Fruit fly (Drosophila melanogaster) Kc167 (cell line): Measurements from ENCODE around the gene Sox21b.

Experiments
- Myc ChIP-seq: fragments of >200 bp; optimal IDR thresholded peaks from 2 replicates; lab custom pipeline; 2017; ENCODE audit warnings: missing external identifiers
- Sin3A ChIP-seq: fragments of >200 bp; optimal IDR thresholded peaks from 2 replicates; lab custom pipeline; 2018; ENCODE audit warnings: missing external identifiers
- h ChIP-seq: fragments of >200 bp; optimal IDR thresholded peaks from 3 replicates; lab custom pipeline; 2018; ENCODE audit warnings: missing external identifiers
- insv ChIP-seq: fragments of >200 bp; optimal IDR thresholded peaks from 3 replicates; lab custom pipeline; 2018; ENCODE audit warnings: missing external identifiers
- psq ChIP-seq: fragments of >200 bp; optimal IDR thresholded peaks from 2 replicates; lab custom pipeline; 2017; ENCODE audit warnings: missing external identifiers
- ttk ChIP-seq: sonication (Bioruptor generic); optimal IDR thresholded peaks from 2 replicates; lab custom pipeline; 2017; ENCODE audit warnings: missing external identifiers

The Sox21b gene

DNA sequence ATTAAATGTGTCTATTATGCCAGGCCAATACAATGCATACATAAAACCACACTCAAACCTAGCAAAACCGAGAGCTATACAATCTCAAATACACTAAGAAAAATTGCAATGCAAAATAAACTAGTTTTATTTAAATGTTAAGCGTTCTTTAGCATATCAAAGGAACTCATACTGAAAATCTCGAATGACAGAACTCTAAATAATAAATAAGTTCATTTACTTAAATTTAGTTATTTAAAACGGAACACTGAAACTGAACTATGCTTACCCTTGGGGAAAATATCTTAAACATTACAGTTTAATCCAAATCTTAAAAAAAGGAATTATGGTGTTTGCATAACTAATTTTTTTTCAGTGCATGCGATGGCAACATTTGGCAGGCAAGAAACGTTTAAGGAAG is 44.9 kb downstream of the Sox21b start:
- TF ChIP-seq insv (lab: Kevin White, UChicago) (no peak), Myc (no peak), Sin3A (lab: Kevin White, UChicago) (no peak), h (lab: Kevin White, UChicago) (no peak), psq (lab: Kevin White, UChicago) (no peak), ttk (lab: Kevin White, UChicago) (no peak)

DNA sequence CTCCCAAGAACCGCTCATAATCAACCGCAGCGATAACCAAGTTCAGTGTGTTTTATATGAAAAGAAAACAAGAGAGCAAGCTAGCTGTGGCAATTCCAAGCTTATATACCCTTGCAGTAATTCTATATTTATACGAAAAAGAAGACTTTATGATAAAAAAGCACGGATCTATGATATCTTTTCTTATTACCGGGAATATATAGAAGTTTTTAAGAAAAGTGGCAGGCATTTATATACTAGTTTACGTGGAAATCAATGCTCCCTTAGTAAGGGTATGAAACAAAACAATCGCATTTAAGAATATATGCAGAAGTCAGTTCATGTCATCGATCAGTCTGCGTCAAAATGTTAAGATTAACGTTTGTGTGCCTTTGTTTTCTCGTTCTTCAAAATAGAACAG is 47.8 kb downstream of the Sox21b start, which contains the start of gene CG8100:
TSS of gene CG8100 (plus strand) at position 333 of the 400 bp plus-strand sequence.
- TF ChIP-seq Sin3A (lab: Kevin White, UChicago) = no peak

DNA sequence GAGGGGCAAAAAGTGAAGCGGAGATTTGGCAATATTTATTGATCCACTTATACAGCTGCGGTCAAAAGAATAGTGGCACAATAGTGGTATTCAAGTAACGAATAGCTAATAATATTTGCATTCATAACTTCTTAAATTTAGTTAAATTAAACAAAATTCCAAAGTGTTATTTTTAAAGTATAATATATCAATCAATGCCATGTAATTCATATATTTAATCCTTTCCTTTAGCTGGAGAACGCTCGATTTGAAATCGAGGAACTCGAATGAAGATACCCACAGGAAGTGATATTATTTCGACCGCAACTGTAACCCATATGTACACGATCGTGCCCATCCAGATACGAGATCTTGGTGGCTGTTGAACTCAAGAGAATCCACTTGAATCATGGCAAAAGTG is 51.9 kb downstream of the Sox21b start:
- TF ChIP-seq ttk (lab: Kevin White, UChicago) (no peak), insv (lab: Kevin White, UChicago) (no peak), h (lab: Kevin White, UChicago) (no peak), psq (lab: Kevin White, UChicago) (no peak), Sin3A (lab: Kevin White, UChicago) (no peak), Myc (no peak)

DNA sequence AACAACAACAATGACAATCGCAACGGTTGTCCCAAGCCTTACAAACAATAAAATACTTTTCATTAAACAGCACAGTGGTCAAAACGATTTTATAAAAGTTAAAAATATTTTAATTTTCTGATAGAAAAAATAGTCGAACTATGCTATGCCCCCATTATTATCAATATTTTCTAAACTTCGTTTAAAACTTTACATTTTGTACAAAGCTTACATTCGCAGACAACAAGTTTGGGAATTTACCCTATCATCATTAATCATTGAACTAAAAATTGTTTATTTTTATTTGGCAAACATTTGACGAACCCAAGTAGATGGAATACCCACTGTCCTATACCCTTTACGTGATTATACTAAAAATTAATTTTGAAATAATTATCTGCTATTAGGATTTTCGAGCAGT is 52.9 kb downstream of the Sox21b start:
- TF ChIP-seq Sin3A (lab: Kevin White, UChicago) = no peak
- TF ChIP-seq insv (lab: Kevin White, UChicago) = no peak
- no peak for TF ChIP-seq ttk (lab: Kevin White, UChicago)
- no peak for TF ChIP-seq Myc
- TF ChIP-seq psq (lab: Kevin White, UChicago) = no peak

DNA sequence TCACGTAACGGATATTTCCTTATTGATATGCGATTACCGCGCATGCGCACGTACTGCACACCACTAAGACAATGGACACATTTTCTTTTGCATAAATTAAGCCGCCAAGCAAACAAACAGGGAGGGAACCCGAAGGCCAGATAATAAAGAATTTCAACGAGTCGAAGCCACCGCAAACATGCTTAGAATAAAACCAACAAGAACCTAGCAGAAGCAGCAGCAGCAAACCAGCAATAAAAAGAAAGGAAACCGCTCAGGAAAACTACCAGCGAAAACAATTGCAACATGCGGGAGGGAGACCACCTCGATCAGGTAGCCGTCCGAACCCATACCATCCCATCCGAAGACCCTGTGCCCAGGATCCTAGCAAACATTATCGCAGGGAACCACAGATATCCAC is 54.6 kb downstream of the Sox21b start:
- TF ChIP-seq insv (lab: Kevin White, UChicago) (no peak), h (lab: Kevin White, UChicago) (no peak), Sin3A (lab: Kevin White, UChicago) (no peak), psq (lab: Kevin White, UChicago) (no peak), Myc (no peak), ttk (lab: Kevin White, UChicago) (no peak)

DNA sequence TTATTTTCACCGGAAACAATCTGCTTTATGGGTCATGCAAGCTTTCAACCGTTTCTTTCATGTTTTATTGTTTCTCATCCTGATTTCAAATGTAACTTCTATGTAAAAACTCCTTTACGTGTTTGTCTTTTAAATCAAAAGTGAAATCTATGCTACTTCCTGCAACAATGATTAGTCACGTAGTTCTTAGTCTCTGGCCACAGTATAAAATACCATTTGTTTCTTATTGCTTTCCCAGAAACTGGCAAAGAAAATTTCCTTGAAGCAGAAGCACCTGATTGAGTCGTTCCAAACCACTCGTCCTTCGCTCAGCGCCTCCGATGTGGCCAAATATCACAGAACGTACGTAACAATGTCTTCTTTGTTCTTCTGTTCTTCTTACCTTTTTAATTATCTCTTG is 55.7 kb downstream of the Sox21b start, which contains the start of gene btl:
TSS of gene btl (plus strand) at position 301 of the 400 bp plus-strand sequence.
- TF ChIP-seq h (lab: Kevin White, UChicago) (no peak), Sin3A (lab: Kevin White, UChicago) (no peak), ttk (lab: Kevin White, UChicago) (no peak), psq (lab: Kevin White, UChicago) (no peak)

DNA sequence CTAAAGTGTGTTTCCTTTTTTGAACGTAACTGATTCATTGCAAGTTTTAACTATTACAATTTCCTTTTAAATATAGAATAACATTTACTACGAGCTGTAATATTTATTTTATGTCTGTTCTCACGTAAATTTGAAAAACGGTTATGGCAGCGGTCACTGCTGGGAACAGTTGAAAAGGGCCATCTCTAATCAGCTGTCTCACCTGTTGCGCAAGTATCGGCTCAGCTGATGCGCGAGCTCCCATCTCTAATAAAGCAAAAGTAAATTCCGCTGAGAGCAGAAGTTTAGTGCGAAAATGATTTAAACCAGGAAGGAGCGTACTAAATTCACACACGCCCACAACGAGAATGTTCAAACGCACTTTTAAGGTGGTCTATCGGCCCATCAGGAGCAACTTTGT is 59.5 kb downstream of the Sox21b start, which contains the start of gene Pex1:
TSS of gene Pex1 (plus strand) at position 272 of the 400 bp plus-strand sequence.
- TF ChIP-seq Sin3A (lab: Kevin White, UChicago) (no peak), Myc (no peak), h (lab: Kevin White, UChicago) (no peak), insv (lab: Kevin White, UChicago) (no peak), ttk (lab: Kevin White, UChicago) (no peak), psq (lab: Kevin White, UChicago) (no peak)

DNA sequence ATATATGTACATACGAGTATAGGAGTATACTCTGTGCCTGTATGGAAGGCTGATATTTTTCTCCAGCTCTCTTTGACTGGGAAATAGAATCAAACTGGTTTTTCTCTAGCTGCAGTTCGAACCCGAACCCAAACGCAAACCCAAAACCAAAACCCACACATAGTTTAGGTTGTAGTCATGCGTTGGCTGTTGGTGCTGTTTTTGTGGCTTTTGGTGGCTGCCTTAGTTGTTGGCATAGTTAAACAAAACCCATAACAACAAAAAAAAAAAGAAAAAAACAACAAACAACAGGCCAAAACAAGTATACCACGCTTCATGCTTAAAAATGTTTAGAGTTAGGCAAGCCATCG is 67.1 kb downstream of the Sox21b start:
- TF ChIP-seq psq (lab: Kevin White, UChicago) (no peak), ttk (lab: Kevin White, UChicago) (no peak), h (lab: Kevin White, UChicago) (no peak), Myc (no peak), insv (lab: Kevin White, UChicago) (no peak), Sin3A (lab: Kevin White, UChicago) (no peak)

DNA sequence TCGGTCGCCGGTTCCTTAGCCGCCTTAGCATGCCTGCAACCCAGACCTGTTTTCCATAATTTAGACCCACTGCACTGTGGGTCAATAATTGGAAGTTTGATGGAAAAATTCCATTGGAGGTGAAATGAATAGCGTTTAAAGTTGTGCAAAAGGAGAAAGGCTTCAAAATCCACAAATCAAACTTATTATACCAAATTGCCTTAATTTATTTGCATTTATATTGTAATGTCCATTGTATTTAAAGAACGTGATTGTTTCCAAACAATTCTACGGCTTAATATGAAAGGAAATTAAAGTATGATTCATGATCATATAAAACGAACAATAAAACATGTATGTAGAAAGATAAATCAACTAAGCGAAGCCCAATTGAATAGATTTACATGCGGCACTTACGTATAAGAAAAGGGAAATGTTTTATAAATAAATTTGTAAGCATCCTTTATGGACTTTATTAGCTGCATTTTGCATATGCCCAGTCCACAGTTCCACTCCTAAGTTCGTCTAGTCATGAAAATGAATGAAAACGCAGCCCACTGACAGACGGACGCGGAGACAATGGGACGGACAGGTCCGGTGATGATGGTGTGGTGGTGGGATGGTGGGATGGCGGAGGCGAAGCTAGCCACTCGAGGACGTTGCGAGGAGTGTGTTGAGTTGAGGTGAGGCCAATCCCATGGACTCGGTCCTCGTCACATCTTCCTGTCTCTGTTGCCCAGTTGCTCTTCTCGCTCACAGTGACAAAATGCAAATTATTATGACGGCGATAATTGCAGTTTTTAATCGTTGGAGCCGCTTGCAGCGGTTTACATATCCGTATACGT is 67.7 kb downstream of the Sox21b start:
- TF ChIP-seq insv (lab: Kevin White, UChicago) = no peak
- no peak for TF ChIP-seq Sin3A (lab: Kevin White, UChicago)
- no peak for TF ChIP-seq h (lab: Kevin White, UChicago)
- TF ChIP-seq psq (lab: Kevin White, UChicago) = no peak
- TF ChIP-seq ttk (lab: Kevin White, UChicago) = no peak
- TF ChIP-seq Myc = no peak

DNA sequence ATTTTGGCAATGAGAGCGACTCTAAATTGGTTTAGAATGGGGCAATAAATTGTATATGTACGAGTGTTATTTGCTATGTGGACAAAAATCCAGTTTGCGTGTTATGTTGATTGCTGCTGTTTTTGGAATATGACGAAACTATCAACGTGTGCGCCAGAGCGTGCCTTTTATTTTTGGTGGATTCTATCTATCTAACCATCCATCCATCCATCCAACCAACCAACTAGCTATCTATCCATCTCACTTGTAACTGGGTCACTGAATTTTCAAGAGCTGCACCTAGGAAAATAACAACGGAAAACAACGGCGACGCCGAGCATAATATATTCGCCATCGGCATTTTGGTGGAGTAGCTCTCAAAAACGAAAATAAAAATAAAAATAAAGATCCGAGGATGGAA is 68.4 kb downstream of the Sox21b start:
- TF ChIP-seq Myc (no peak), ttk (lab: Kevin White, UChicago) (no peak), psq (lab: Kevin White, UChicago) (no peak), insv (lab: Kevin White, UChicago) (no peak), h (lab: Kevin White, UChicago) (no peak), Sin3A (lab: Kevin White, UChicago) (no peak)
